Worm (Caenorhabditis elegans): ENCODE data around the gene bath-19.

- no peak for TF ChIP-seq nhr-232 (tag; optimal IDR thresholded peaks at IDR 0.05)
- TF ChIP-seq pha-4 (tag; optimal IDR thresholded peaks at IDR 0.05): no peak
- TF ChIP-seq ama-1 (optimal IDR thresholded peaks at IDR 0.05): no peak
- TF ChIP-seq ceh-45 (GFP tag; IDR thresholded peaks at IDR 0.05): no peak
- no peak for TF ChIP-seq ceh-34 (tag; optimal IDR thresholded peaks at IDR 0.05)
- TF ChIP-seq dmd-4 (tag; optimal IDR thresholded peaks at IDR 0.05; ENCODE audit: borderline replicate concordance): no peak
- TF ChIP-seq ceh-30 (tag; optimal IDR thresholded peaks at IDR 0.05): no peak
- TF ChIP-seq ceh-22 (tag; optimal IDR thresholded peaks at IDR 0.05): no peak
- no peak for TF ChIP-seq hlh-6 (tag; optimal IDR thresholded peaks at IDR 0.05)
- no peak for TF ChIP-seq K02D7.2 (tag; optimal IDR thresholded peaks at IDR 0.05)
- no peak for TF ChIP-seq tbx-2 (tag; optimal IDR thresholded peaks at IDR 0.05)
Measured at ce11 chrII:2030367-2030766, 8.8 kb downstream of the bath-19 start, which contains the start of gene bath-3.
